Fruit fly (Drosophila melanogaster) whole organism, prepupa: Measurements from ENCODE around the gene Kah.

Experiments used
- CG10631 ChIP-seq: fragments of 200-800 bp; sonication (Bioruptor generic); optimal IDR thresholded peaks from 2 replicates; lab custom pipeline; 2016; ENCODE audit warnings: missing biosample characterization, missing genetic modification characterization
- CG16779 ChIP-seq: fragments of 200-800 bp; sonication (Bioruptor generic); optimal IDR thresholded peaks from 3 replicates; lab custom pipeline; 2017; ENCODE audit warnings: missing biosample characterization, mild to moderate bottlenecking, missing genetic modification characterization
- Eip78C ChIP-seq: fragments of 200-800 bp; sonication (Bioruptor generic); peaks from one replicate; lab custom pipeline; 2016; ENCODE audit warnings: missing biosample characterization, missing genetic modification characterization
- Ets96B ChIP-seq: fragments of 200-800 bp; optimal IDR thresholded peaks from 2 replicates; lab custom pipeline; 2019; ENCODE audit warnings: missing biosample characterization, mild to moderate bottlenecking, missing genetic modification characterization, moderate library complexity
- Gug ChIP-seq: fragments of 200-800 bp; sonication (Bioruptor generic); IDR thresholded peaks from 2 replicates; pipeline ENCODE4 v1.3.6; 2022; ENCODE audit warnings: missing biosample characterization, missing genetic modification characterization
- Sox102F ChIP-seq: fragments of 200-800 bp; sonication (Bioruptor generic); optimal IDR thresholded peaks from 2 replicates; lab custom pipeline; 2016; ENCODE audit warnings: missing biosample characterization, mild to moderate bottlenecking, missing genetic modification characterization
- lz ChIP-seq: fragments of 200-800 bp; sonication (Bioruptor generic); optimal IDR thresholded peaks from 3 replicates; lab custom pipeline; 2016; ENCODE audit warnings: missing biosample characterization, missing genetic modification characterization
- net ChIP-seq: fragments of 200-800 bp; sonication (Bioruptor generic); optimal IDR thresholded peaks from 3 replicates; lab custom pipeline; 2016; ENCODE audit warnings: missing biosample characterization, missing genetic modification characterization
- topi ChIP-seq: fragments of 200-800 bp; sonication (Bioruptor generic); optimal IDR thresholded peaks from 3 replicates; lab custom pipeline; 2016; ENCODE audit warnings: missing biosample characterization, missing genetic modification characterization

dm6 chr3L:555898-556540 lies 33.1 kb downstream of the Kah start:
- TF ChIP-seq CG10631 (GFP tag; lab: Kevin White, UChicago) (no peak), Ets96B (tag; lab: Kevin White, UChicago) (no peak), Gug (GFP tag; lab: Robert Waterston, UW) (no peak), net (GFP tag; lab: Kevin White, UChicago) (no peak), topi (no peak), Sox102F (no peak), lz (GFP tag; lab: Kevin White, UChicago) (no peak), CG16779 (tag; lab: Kevin White, UChicago) (no peak), Eip78C (GFP tag; lab: Kevin White, UChicago) (peak; percentile 54)
